Worm (Caenorhabditis elegans): Measurements from ENCODE around the gene C06H5.14.

- TF ChIP-seq flt-1 (GFP tag; IDR thresholded peaks at IDR 0.05) (no peak), ztf-29 (GFP tag; IDR thresholded peaks at IDR 0.05) (no peak), med-1 (GFP tag; optimal IDR thresholded peaks at IDR 0.05; ENCODE audit: insufficient read depth) (no peak), T22C8.4 (GFP tag; IDR thresholded peaks at IDR 0.05) (no peak), klf-2 (GFP tag; conservative IDR thresholded peaks at IDR 0.05) (no peak)
These were observed 48.0 kb upstream of the C06H5.14 start, which contains the start of gene tcc-1 for ce11 chrV:17855889-17856288.

Measured in whole organism, midembryonic.